Worm (Caenorhabditis elegans): ENCODE data around the gene F35G2.1.
A peak's percentile ranks its signal among the peaks of the same experiment; 100 is the strongest.

F35G2.1 gene

ce11 chrIV:12193338-12193737, 9.7 kb upstream of the F35G2.1 start:
- TF ChIP-seq nhr-76 (tag; optimal IDR thresholded peaks at IDR 0.05) = no peak
- TF ChIP-seq lin-39 (tag; optimal IDR thresholded peaks at IDR 0.05) = no peak
- TF ChIP-seq unc-62 (GFP tag; optimal IDR thresholded peaks at IDR 0.05) = no peak
- TF ChIP-seq nhr-67 (tag; optimal IDR thresholded peaks at IDR 0.05) = no peak
- TF ChIP-seq elt-1 (tag; optimal IDR thresholded peaks at IDR 0.05) = no peak
- TF ChIP-seq nhr-25 (tag; optimal IDR thresholded peaks at IDR 0.05) = no peak
- no peak for TF ChIP-seq daf-12 (tag; optimal IDR thresholded peaks at IDR 0.05)
- no peak for TF ChIP-seq aly-2 (tag; optimal IDR thresholded peaks at IDR 0.05)
- no peak for TF ChIP-seq pqm-1 (tag; optimal IDR thresholded peaks at IDR 0.05)
- TF ChIP-seq ceh-28 (tag; optimal IDR thresholded peaks at IDR 0.05) = no peak

ce11 chrIV:12194668-12195067, 8.4 kb upstream of the F35G2.1 start:
- TF ChIP-seq nhr-28 (tag; optimal IDR thresholded peaks at IDR 0.05) = no peak
- TF ChIP-seq tbx-2 (tag; optimal IDR thresholded peaks at IDR 0.05) = no peak
- TF ChIP-seq lin-15B (tag; optimal IDR thresholded peaks at IDR 0.05) = no peak
- TF ChIP-seq nhr-23 (tag; optimal IDR thresholded peaks at IDR 0.05) = no peak
- no peak for TF ChIP-seq R02D3.7 (tag; optimal IDR thresholded peaks at IDR 0.05)
- no peak for TF ChIP-seq elt-2 (tag; optimal IDR thresholded peaks at IDR 0.05)
- no peak for TF ChIP-seq elt-3 (tag; optimal IDR thresholded peaks at IDR 0.05)
- TF ChIP-seq daf-12 (tag; optimal IDR thresholded peaks at IDR 0.05) = no peak

ce11 chrIV:12196608-12197007, 6.4 kb upstream of the F35G2.1 start:
- no peak for TF ChIP-seq lin-39 (tag; optimal IDR thresholded peaks at IDR 0.05)
- peak; percentile 65 for TF ChIP-seq elt-2 (tag; optimal IDR thresholded peaks at IDR 0.05)
- peak; percentile 38 for TF ChIP-seq pqm-1 (tag; optimal IDR thresholded peaks at IDR 0.05)
- TF ChIP-seq fkh-10 (GFP tag; optimal IDR thresholded peaks at IDR 0.05) = no peak
- TF ChIP-seq ceh-9 (tag; optimal IDR thresholded peaks at IDR 0.05) = no peak

ce11 chrIV:12197679-12198078, 5.4 kb upstream of the F35G2.1 start:
- TF ChIP-seq R02D3.7 (tag; optimal IDR thresholded peaks at IDR 0.05) (no peak), pqm-1 (tag; optimal IDR thresholded peaks at IDR 0.05) (peak; percentile 87), sea-2 (GFP tag; optimal IDR thresholded peaks at IDR 0.05) (no peak), pha-4 (tag; optimal IDR thresholded peaks at IDR 0.05) (peak; percentile 86), jun-1 (tag; optimal IDR thresholded peaks at IDR 0.05) (peak; percentile 15), elt-2 (tag; optimal IDR thresholded peaks at IDR 0.05) (peak; percentile 87)

- no peak for TF ChIP-seq egl-5 (tag; optimal IDR thresholded peaks at IDR 0.05)
- peak; percentile 95 for TF ChIP-seq pha-4 (tag; optimal IDR thresholded peaks at IDR 0.05)
Observed at ce11 chrIV:12198816-12199215, 4.2 kb upstream of the F35G2.1 start.

- TF ChIP-seq fos-1 (tag; optimal IDR thresholded peaks at IDR 0.05) = no peak
- peak; percentile 35 for TF ChIP-seq pha-4 (tag; optimal IDR thresholded peaks at IDR 0.05)
- TF ChIP-seq jun-1 (tag; optimal IDR thresholded peaks at IDR 0.05) = peak; percentile 63
- no peak for TF ChIP-seq daf-12 (tag; optimal IDR thresholded peaks at IDR 0.05)
- no peak for TF ChIP-seq ztf-11 (tag; optimal IDR thresholded peaks at IDR 0.05)
- no peak for TF ChIP-seq ceh-28 (tag; optimal IDR thresholded peaks at IDR 0.05)
- peak; percentile 90 for TF ChIP-seq elt-2 (tag; optimal IDR thresholded peaks at IDR 0.05)
- no peak for TF ChIP-seq zag-1 (tag; optimal IDR thresholded peaks at IDR 0.05)
- TF ChIP-seq egl-27 (tag; optimal IDR thresholded peaks at IDR 0.05) = no peak
- peak; percentile 89 for TF ChIP-seq pqm-1 (tag; optimal IDR thresholded peaks at IDR 0.05)
Observed at ce11 chrIV:12199538-12200158, 3.4 kb upstream of the F35G2.1 start.

- TF ChIP-seq ztf-4 (tag; optimal IDR thresholded peaks at IDR 0.05) (no peak), elt-1 (tag; optimal IDR thresholded peaks at IDR 0.05) (no peak), ceh-28 (tag; optimal IDR thresholded peaks at IDR 0.05) (no peak), elt-2 (tag; optimal IDR thresholded peaks at IDR 0.05) (peak; percentile 2), R02D3.7 (tag; optimal IDR thresholded peaks at IDR 0.05) (no peak), pha-4 (tag; optimal IDR thresholded peaks at IDR 0.05) (peak; percentile 79), mdl-1 (tag; optimal IDR thresholded peaks at IDR 0.05) (no peak), daf-12 (tag; optimal IDR thresholded peaks at IDR 0.05) (no peak)
Observed at ce11 chrIV:12200812-12201211, 2.2 kb upstream of the F35G2.1 start.

Data from whole organism, L3 larva.